Fruit fly (Drosophila melanogaster) whole organism, prepupa: Measurements from ENCODE around the gene GILT3.

Experiments
- Blimp-1 ChIP-seq: fragments of 200-800 bp; sonication (Bioruptor generic); optimal IDR thresholded peaks from 3 replicates; lab custom pipeline; 2017; ENCODE audit warnings: missing biosample characterization, missing genetic modification characterization, mild to moderate bottlenecking, moderate library complexity, missing genetic modification reagents
- CG10631 ChIP-seq: fragments of 200-800 bp; sonication (Bioruptor generic); optimal IDR thresholded peaks from 2 replicates; lab custom pipeline; 2016; ENCODE audit warnings: missing biosample characterization, missing genetic modification characterization
- CG10669 ChIP-seq: fragments of 200-800 bp; sonication (Bioruptor generic); optimal IDR thresholded peaks from 3 replicates; lab custom pipeline; 2018; ENCODE audit warnings: missing biosample characterization, mild to moderate bottlenecking, missing genetic modification characterization, moderate library complexity
- CG11294 ChIP-seq: fragments of 200-800 bp; sonication (Bioruptor generic); IDR thresholded peaks from 2 replicates; pipeline ENCODE4 v1.3.6; 2022; ENCODE audit warnings: missing biosample characterization, missing genetic modification characterization
- CG11762 ChIP-seq: fragments of 200-800 bp; sonication (Bioruptor generic); optimal IDR thresholded peaks from 3 replicates; lab custom pipeline; 2016; ENCODE audit warnings: missing biosample characterization, missing genetic modification characterization; ENCODE audit not compliant: insufficient read depth
- CG15336 ChIP-seq: fragments of 200-800 bp; sonication (Bioruptor generic); IDR thresholded peaks from 2 replicates; pipeline ENCODE4 v1.3.6; 2022; ENCODE audit warnings: missing biosample characterization, missing genetic modification characterization
- CG1621 ChIP-seq: fragments of 200-800 bp; sonication (Bioruptor generic); optimal IDR thresholded peaks from 3 replicates; lab custom pipeline; 2018; ENCODE audit warnings: missing biosample characterization, mild to moderate bottlenecking, missing genetic modification characterization
- CG16779 ChIP-seq: fragments of 200-800 bp; sonication (Bioruptor generic); optimal IDR thresholded peaks from 3 replicates; lab custom pipeline; 2017; ENCODE audit warnings: missing biosample characterization, mild to moderate bottlenecking, missing genetic modification characterization
- CG3032 ChIP-seq: fragments of 200-800 bp; optimal IDR thresholded peaks from 2 replicates; lab custom pipeline; 2019; ENCODE audit warnings: missing biosample characterization, mild to moderate bottlenecking, missing genetic modification characterization, moderate library complexity
- CG31627 ChIP-seq: fragments of 200-800 bp; sonication (Bioruptor generic); optimal IDR thresholded peaks from 3 replicates; lab custom pipeline; 2016; ENCODE audit warnings: missing biosample characterization, missing genetic modification characterization
- CG32006 ChIP-seq: fragments of 200-800 bp; sonication (Bioruptor generic); optimal IDR thresholded peaks from 3 replicates; lab custom pipeline; 2017; ENCODE audit warnings: missing biosample characterization, mild to moderate bottlenecking, missing genetic modification characterization
- CG34406 ChIP-seq: fragments of 200-800 bp; sonication (Bioruptor generic); optimal IDR thresholded peaks from 3 replicates; lab custom pipeline; 2016; ENCODE audit warnings: missing biosample characterization, missing genetic modification characterization
- CG3919 ChIP-seq: fragments of 200-800 bp; sonication (Bioruptor generic); optimal IDR thresholded peaks from 3 replicates; lab custom pipeline; 2016; ENCODE audit warnings: missing biosample characterization, missing genetic modification characterization
- CG4318 ChIP-seq: fragments of 200-800 bp; sonication (Bioruptor generic); optimal IDR thresholded peaks from 3 replicates; lab custom pipeline; 2017; ENCODE audit warnings: missing biosample characterization, mild to moderate bottlenecking, missing genetic modification characterization
- CG6163 ChIP-seq: fragments of 200-800 bp; sonication (Bioruptor generic); IDR thresholded peaks from 3 replicates; pipeline ENCODE4 v1.3.6; 2022; ENCODE audit warnings: missing biosample characterization, missing genetic modification characterization
- CG6792 ChIP-seq: fragments of 200-800 bp; sonication (Bioruptor generic); optimal IDR thresholded peaks from 3 replicates; lab custom pipeline; 2016; ENCODE audit warnings: missing biosample characterization, missing genetic modification characterization
- CG6808 ChIP-seq: fragments of 200-800 bp; sonication (Bioruptor generic); optimal IDR thresholded peaks from 3 replicates; lab custom pipeline; 2017; ENCODE audit warnings: missing biosample characterization, missing genetic modification characterization, mild to moderate bottlenecking, moderate library complexity, missing genetic modification reagents
- CG6854 ChIP-seq: fragments of 200-800 bp; sonication (Bioruptor generic); optimal IDR thresholded peaks from 2 replicates; lab custom pipeline; 2017; ENCODE audit warnings: missing biosample characterization, mild to moderate bottlenecking, missing genetic modification characterization
- CG7368 ChIP-seq: fragments of 200-800 bp; sonication (Bioruptor generic); optimal IDR thresholded peaks from 3 replicates; lab custom pipeline; 2016; ENCODE audit warnings: missing biosample characterization, missing genetic modification characterization
- CG8119 ChIP-seq: fragments of 200-800 bp; sonication (Bioruptor generic); IDR thresholded peaks from 3 replicates; pipeline ENCODE4 v1.3.6; 2022; ENCODE audit warnings: missing biosample characterization, missing genetic modification characterization
- CG8319 ChIP-seq: fragments of 200-800 bp; sonication (Bioruptor generic); optimal IDR thresholded peaks from 3 replicates; lab custom pipeline; 2016; ENCODE audit warnings: missing biosample characterization, missing genetic modification characterization
- CG8632 ChIP-seq: fragments of 200-800 bp; sonication (Bioruptor generic); optimal IDR thresholded peaks from 3 replicates; lab custom pipeline; 2016; ENCODE audit warnings: missing biosample characterization, missing genetic modification characterization
- CG9139 ChIP-seq: fragments of 200-800 bp; sonication (Bioruptor generic); optimal IDR thresholded peaks from 3 replicates; lab custom pipeline; 2017; ENCODE audit warnings: missing biosample characterization, mild to moderate bottlenecking, missing genetic modification characterization
- Eip75B ChIP-seq: fragments of 200-800 bp; sonication (Bioruptor generic); optimal IDR thresholded peaks from 3 replicates; lab custom pipeline; 2016; ENCODE audit warnings: missing biosample characterization, missing genetic modification characterization
- Eip78C ChIP-seq: fragments of 200-800 bp; sonication (Bioruptor generic); peaks from one replicate; lab custom pipeline; 2016; ENCODE audit warnings: missing biosample characterization, missing genetic modification characterization
- Eip93F ChIP-seq: fragments of 200-800 bp; sonication (Bioruptor generic); optimal IDR thresholded peaks from 2 replicates; lab custom pipeline; 2016; ENCODE audit warnings: missing biosample characterization, mild to moderate bottlenecking, missing genetic modification characterization
- Ets21C ChIP-seq: fragments of 200-800 bp; sonication (Bioruptor generic); optimal IDR thresholded peaks from 3 replicates; lab custom pipeline; 2016; ENCODE audit warnings: missing biosample characterization, missing genetic modification characterization
- Ets96B ChIP-seq: fragments of 200-800 bp; optimal IDR thresholded peaks from 2 replicates; lab custom pipeline; 2019; ENCODE audit warnings: missing biosample characterization, mild to moderate bottlenecking, missing genetic modification characterization, moderate library complexity
- Gug ChIP-seq: fragments of 200-800 bp; sonication (Bioruptor generic); IDR thresholded peaks from 2 replicates; pipeline ENCODE4 v1.3.6; 2022; ENCODE audit warnings: missing biosample characterization, missing genetic modification characterization
- Hr38 ChIP-seq: sonication (Bioruptor generic); optimal IDR thresholded peaks from 2 replicates; lab custom pipeline; 2016; ENCODE audit warnings: missing biosample characterization, missing genetic modification characterization
- Hr39 ChIP-seq: fragments of 200-800 bp; sonication (Bioruptor generic); optimal IDR thresholded peaks from 2 replicates; lab custom pipeline; 2016; ENCODE audit warnings: missing biosample characterization, missing genetic modification characterization
- Hr4 ChIP-seq: fragments of 200-800 bp; sonication (Bioruptor generic); optimal IDR thresholded peaks from 3 replicates; lab custom pipeline; 2016; ENCODE audit warnings: missing biosample characterization, missing genetic modification characterization
- Lpt ChIP-seq: fragments of 200-800 bp; sonication (Bioruptor generic); optimal IDR thresholded peaks from 3 replicates; lab custom pipeline; 2016; ENCODE audit warnings: missing biosample characterization, missing genetic modification characterization
- Met ChIP-seq: fragments of 200-800 bp; sonication (Bioruptor generic); optimal IDR thresholded peaks from 3 replicates; lab custom pipeline; 2016; ENCODE audit warnings: missing biosample characterization, missing genetic modification characterization
- OdsH ChIP-seq: fragments of 200-800 bp; sonication (Bioruptor generic); optimal IDR thresholded peaks from 3 replicates; lab custom pipeline; 2016; ENCODE audit warnings: missing biosample characterization, missing genetic modification characterization
- Smox ChIP-seq: fragments of 200-800 bp; sonication (Bioruptor generic); optimal IDR thresholded peaks from 3 replicates; lab custom pipeline; 2016; ENCODE audit warnings: missing biosample characterization, missing genetic modification characterization
- Sox14 ChIP-seq: fragments of 200-800 bp; sonication (Bioruptor generic); optimal IDR thresholded peaks from 3 replicates; lab custom pipeline; 2016; ENCODE audit warnings: missing biosample characterization, missing genetic modification characterization
- Sox15 ChIP-seq: fragments of 200-800 bp; sonication (Bioruptor generic); optimal IDR thresholded peaks from 3 replicates; lab custom pipeline; 2016; ENCODE audit warnings: missing biosample characterization, missing genetic modification characterization
- achi ChIP-seq: fragments of 200-800 bp; sonication (Bioruptor generic); optimal IDR thresholded peaks from 3 replicates; lab custom pipeline; 2016; ENCODE audit warnings: missing biosample characterization, missing genetic modification characterization
- acj6 ChIP-seq: fragments of 200-800 bp; sonication (Bioruptor generic); optimal IDR thresholded peaks from 3 replicates; lab custom pipeline; 2016; ENCODE audit warnings: missing biosample characterization, missing genetic modification characterization
- cyc ChIP-seq: fragments of 200-800 bp; sonication (Bioruptor generic); optimal IDR thresholded peaks from 3 replicates; lab custom pipeline; 2016; ENCODE audit warnings: missing biosample characterization, missing genetic modification characterization
- dac ChIP-seq: fragments of 200-800 bp; sonication (Bioruptor generic); optimal IDR thresholded peaks from 2 replicates; lab custom pipeline; 2017; ENCODE audit warnings: missing biosample characterization, mild to moderate bottlenecking, missing genetic modification characterization
- dsx ChIP-seq: fragments of 200-800 bp; optimal IDR thresholded peaks from 3 replicates; lab custom pipeline; 2019; ENCODE audit warnings: missing biosample characterization, mild to moderate bottlenecking, missing genetic modification characterization, moderate library complexity; ENCODE audit not compliant: poor library complexity, severe bottlenecking
- esn ChIP-seq: fragments of 200-800 bp; sonication (Bioruptor generic); optimal IDR thresholded peaks from 2 replicates; lab custom pipeline; 2016; ENCODE audit warnings: missing biosample characterization, mild to moderate bottlenecking, missing genetic modification characterization, moderate library complexity
- fd59A ChIP-seq: fragments of 200-800 bp; sonication (Bioruptor generic); optimal IDR thresholded peaks from 2 replicates; lab custom pipeline; 2017; ENCODE audit warnings: missing biosample characterization, mild to moderate bottlenecking, missing genetic modification characterization, missing genetic modification reagents
- fd85E ChIP-seq: fragments of 200-800 bp; sonication (Bioruptor generic); optimal IDR thresholded peaks from 3 replicates; lab custom pipeline; 2016; ENCODE audit warnings: missing biosample characterization, missing genetic modification characterization
- lz ChIP-seq: fragments of 200-800 bp; sonication (Bioruptor generic); optimal IDR thresholded peaks from 3 replicates; lab custom pipeline; 2016; ENCODE audit warnings: missing biosample characterization, missing genetic modification characterization
- net ChIP-seq: fragments of 200-800 bp; sonication (Bioruptor generic); optimal IDR thresholded peaks from 3 replicates; lab custom pipeline; 2016; ENCODE audit warnings: missing biosample characterization, missing genetic modification characterization
- pdm3 ChIP-seq: fragments of 200-800 bp; sonication (Bioruptor generic); optimal IDR thresholded peaks from 3 replicates; lab custom pipeline; 2016; ENCODE audit warnings: missing biosample characterization, missing genetic modification characterization
- spab ChIP-seq: fragments of 200-800 bp; sonication (Bioruptor generic); optimal IDR thresholded peaks from 2 replicates; lab custom pipeline; 2017; ENCODE audit warnings: missing biosample characterization, mild to moderate bottlenecking, missing genetic modification characterization, missing genetic modification reagents
- ss ChIP-seq, 2 experiments: fragments of 200-800 bp; sonication (Bioruptor generic); optimal IDR thresholded peaks; 2 replicates in 1 of 2; 3 replicates in 1 of 2; lab custom pipeline; 2017 to 2018; ENCODE audit warnings: mild to moderate bottlenecking in 2 of 2, missing biosample characterization in 2 of 2, missing genetic modification characterization in 2 of 2, moderate library complexity in 1 of 2
- svp ChIP-seq: fragments of 200-800 bp; sonication (Bioruptor generic); peaks from one replicate; lab custom pipeline; 2016; ENCODE audit warnings: missing biosample characterization, missing genetic modification characterization
- topi ChIP-seq: fragments of 200-800 bp; sonication (Bioruptor generic); optimal IDR thresholded peaks from 3 replicates; lab custom pipeline; 2016; ENCODE audit warnings: missing biosample characterization, missing genetic modification characterization
- vri ChIP-seq: fragments of 200-800 bp; sonication (Bioruptor generic); optimal IDR thresholded peaks from 3 replicates; lab custom pipeline; 2016; ENCODE audit warnings: missing biosample characterization, mild to moderate bottlenecking, missing genetic modification characterization

The GILT3 gene

DNA sequence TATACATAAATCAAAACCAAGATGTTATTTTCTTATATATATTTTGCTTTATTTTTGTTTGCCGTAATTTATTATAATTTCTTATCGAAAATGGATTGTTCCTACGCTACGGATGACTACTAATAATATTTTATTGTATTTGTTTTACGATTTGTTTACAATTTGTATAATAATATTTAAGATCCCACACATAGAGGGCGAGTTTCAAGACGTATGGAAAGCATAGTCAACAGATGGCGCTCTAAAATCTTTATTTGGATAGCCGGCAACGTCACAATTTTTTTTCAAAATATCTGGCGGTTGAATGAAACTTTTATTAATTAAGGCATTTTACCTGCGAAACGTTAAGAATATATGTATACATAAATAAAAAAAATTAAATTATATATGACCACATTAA is 44.8 kb downstream of the GILT3 start:
- TF ChIP-seq OdsH (GFP tag; lab: Kevin White, UChicago) (no peak), CG1621 (tag; lab: Kevin White, UChicago) (no peak), Gug (no peak), CG34406 (no peak), acj6 (GFP tag; lab: Kevin White, UChicago) (no peak), lz (GFP tag; lab: Kevin White, UChicago) (peak; percentile 18), pdm3 (GFP tag; lab: Kevin White, UChicago) (no peak), svp (GFP tag; lab: Kevin White, UChicago) (peak; percentile 65), CG9139 (GFP tag; lab: Kevin White, UChicago) (no peak), CG8319 (GFP tag; lab: Kevin White, UChicago) (no peak), Hr4 (GFP tag; lab: Kevin White, UChicago) (no peak), Blimp-1 (GFP tag; lab: Kevin White, UChicago) (no peak), CG7368 (GFP tag; lab: Kevin White, UChicago) (no peak), CG8119 (GFP tag; lab: Robert Waterston, UW) (no peak), Sox15 (GFP tag; lab: Kevin White, UChicago) (no peak), vri (no peak), CG11294 (no peak), CG6854 (GFP tag; lab: Kevin White, UChicago) (no peak), Lpt (GFP tag; lab: Kevin White, UChicago) (no peak), net (GFP tag; lab: Kevin White, UChicago) (no peak), Smox (GFP tag; lab: Kevin White, UChicago) (peak; percentile 6), CG3032 (peak; percentile 20), CG10631 (no peak), CG6163 (GFP tag; lab: Robert Waterston, UW) (no peak), fd59A (GFP tag; lab: Kevin White, UChicago) (no peak), CG15336 (GFP tag; lab: Robert Waterston, UW) (no peak), Eip93F (GFP tag; lab: Kevin White, UChicago) (no peak), fd85E (GFP tag; lab: Kevin White, UChicago) (no peak), topi (GFP tag; lab: Kevin White, UChicago) (no peak), CG31627 (GFP tag; lab: Kevin White, UChicago) (peak; percentile 33), CG16779 (tag; lab: Kevin White, UChicago) (no peak), CG6792 (GFP tag; lab: Kevin White, UChicago) (no peak), Eip78C (GFP tag; lab: Kevin White, UChicago) (no peak), CG4318 (GFP tag; lab: Kevin White, UChicago) (no peak), CG10669 (no peak), cyc (peak; percentile 7), dac (GFP tag; lab: Kevin White, UChicago) (no peak), CG3919 (GFP tag; lab: Kevin White, UChicago) (no peak), achi (no peak), CG6808 (GFP tag; lab: Kevin White, UChicago) (no peak), esn (GFP tag; lab: Kevin White, UChicago) (no peak), Hr39 (GFP tag; lab: Kevin White, UChicago) (peak; percentile 13), Hr38 (GFP tag; lab: Kevin White, UChicago) (no peak), CG11762 (GFP tag; lab: Kevin White, UChicago) (no peak), Ets96B (tag; lab: Kevin White, UChicago) (no peak), CG8632 (no peak), Eip75B (GFP tag; lab: Kevin White, UChicago) (no peak), dsx (GFP tag; lab: Kevin White, UChicago) (no peak), Sox14 (no peak), ss (GFP tag; optimal IDR thresholded peaks at IDR 0.05; lab: Kevin White, UChicago) (no peak), spab (GFP tag; lab: Kevin White, UChicago) (no peak), Ets21C (GFP tag; lab: Kevin White, UChicago) (no peak), Met (GFP tag; lab: Kevin White, UChicago) (no peak), CG32006 (GFP tag; lab: Kevin White, UChicago) (no peak)
